Fruit fly (Drosophila melanogaster): Measurements from ENCODE around the gene AGO2.

DNA sequence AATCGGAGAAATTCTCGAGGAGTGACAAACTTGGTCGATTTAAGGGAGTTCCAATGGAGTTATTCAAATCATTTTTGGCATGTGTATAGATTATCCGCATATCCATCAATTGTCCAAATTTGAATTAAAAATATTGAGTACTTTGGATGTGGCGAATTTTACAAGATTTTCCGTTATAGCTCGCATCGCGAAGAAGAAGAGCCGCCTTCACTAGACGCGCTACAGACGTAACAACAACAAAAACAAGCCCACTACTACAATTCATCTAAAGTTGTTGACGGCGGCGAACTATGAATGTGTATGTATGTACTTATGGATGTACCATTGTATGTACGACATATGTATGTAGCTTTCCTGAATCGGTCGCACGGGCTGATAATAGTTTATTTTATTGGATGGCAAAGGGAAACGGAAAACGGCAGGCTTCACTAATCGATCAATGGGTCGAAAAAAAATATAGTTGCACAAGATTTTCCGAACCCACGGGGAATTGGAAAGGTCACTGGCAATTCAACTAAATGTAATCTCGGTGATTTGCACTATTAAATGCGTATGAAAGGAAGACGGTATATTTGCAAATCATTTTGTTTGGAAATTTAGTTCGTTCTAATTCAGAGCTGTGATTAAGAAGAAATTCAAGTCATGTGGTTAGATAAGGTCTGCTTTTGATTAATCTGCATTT is 39.0 kb upstream of the AGO2 start:
- TF ChIP-seq CG8478 (optimal IDR thresholded peaks at IDR 0.05) = no peak
- no peak for TF ChIP-seq psq (optimal IDR thresholded peaks at IDR 0.05)
- no peak for TF ChIP-seq EcR (GFP tag; optimal IDR thresholded peaks at IDR 0.05)
- no peak for TF ChIP-seq usp (GFP tag; optimal IDR thresholded peaks at IDR 0.05)
- TF ChIP-seq Dll (optimal IDR thresholded peaks at IDR 0.05) = no peak
